Fruit fly (Drosophila melanogaster) whole organism, prepupa: Measurements from ENCODE around the gene Vha16-2.
A peak's percentile ranks its signal among the peaks of the same experiment; 100 is the strongest.

Experiments used
- Blimp-1 ChIP-seq: fragments of 200-800 bp; sonication (Bioruptor generic); optimal IDR thresholded peaks from 3 replicates; lab custom pipeline; 2017; ENCODE audit warnings: missing biosample characterization, missing genetic modification characterization, mild to moderate bottlenecking, moderate library complexity, missing genetic modification reagents
- CG10631 ChIP-seq: fragments of 200-800 bp; sonication (Bioruptor generic); optimal IDR thresholded peaks from 2 replicates; lab custom pipeline; 2016; ENCODE audit warnings: missing biosample characterization, missing genetic modification characterization
- CG11294 ChIP-seq: fragments of 200-800 bp; sonication (Bioruptor generic); IDR thresholded peaks from 2 replicates; pipeline ENCODE4 v1.3.6; 2022; ENCODE audit warnings: missing biosample characterization, missing genetic modification characterization
- CG11762 ChIP-seq: fragments of 200-800 bp; sonication (Bioruptor generic); optimal IDR thresholded peaks from 3 replicates; lab custom pipeline; 2016; ENCODE audit warnings: missing biosample characterization, missing genetic modification characterization; ENCODE audit not compliant: insufficient read depth
- CG15336 ChIP-seq: fragments of 200-800 bp; sonication (Bioruptor generic); IDR thresholded peaks from 2 replicates; pipeline ENCODE4 v1.3.6; 2022; ENCODE audit warnings: missing biosample characterization, missing genetic modification characterization
- CG1621 ChIP-seq: fragments of 200-800 bp; sonication (Bioruptor generic); optimal IDR thresholded peaks from 3 replicates; lab custom pipeline; 2018; ENCODE audit warnings: missing biosample characterization, mild to moderate bottlenecking, missing genetic modification characterization
- CG16779 ChIP-seq: fragments of 200-800 bp; sonication (Bioruptor generic); optimal IDR thresholded peaks from 3 replicates; lab custom pipeline; 2017; ENCODE audit warnings: missing biosample characterization, mild to moderate bottlenecking, missing genetic modification characterization
- CG3032 ChIP-seq: fragments of 200-800 bp; optimal IDR thresholded peaks from 2 replicates; lab custom pipeline; 2019; ENCODE audit warnings: missing biosample characterization, mild to moderate bottlenecking, missing genetic modification characterization, moderate library complexity
- CG31627 ChIP-seq: fragments of 200-800 bp; sonication (Bioruptor generic); optimal IDR thresholded peaks from 3 replicates; lab custom pipeline; 2016; ENCODE audit warnings: missing biosample characterization, missing genetic modification characterization
- CG32006 ChIP-seq: fragments of 200-800 bp; sonication (Bioruptor generic); optimal IDR thresholded peaks from 3 replicates; lab custom pipeline; 2017; ENCODE audit warnings: missing biosample characterization, mild to moderate bottlenecking, missing genetic modification characterization
- CG34406 ChIP-seq: fragments of 200-800 bp; sonication (Bioruptor generic); optimal IDR thresholded peaks from 3 replicates; lab custom pipeline; 2016; ENCODE audit warnings: missing biosample characterization, missing genetic modification characterization
- CG3919 ChIP-seq: fragments of 200-800 bp; sonication (Bioruptor generic); optimal IDR thresholded peaks from 3 replicates; lab custom pipeline; 2016; ENCODE audit warnings: missing biosample characterization, missing genetic modification characterization
- CG4318 ChIP-seq: fragments of 200-800 bp; sonication (Bioruptor generic); optimal IDR thresholded peaks from 3 replicates; lab custom pipeline; 2017; ENCODE audit warnings: missing biosample characterization, mild to moderate bottlenecking, missing genetic modification characterization
- CG6276 ChIP-seq: fragments of 200-800 bp; sonication (Bioruptor generic); optimal IDR thresholded peaks from 2 replicates; lab custom pipeline; 2017; ENCODE audit warnings: missing biosample characterization, mild to moderate bottlenecking, missing genetic modification characterization
- CG6808 ChIP-seq: fragments of 200-800 bp; sonication (Bioruptor generic); optimal IDR thresholded peaks from 3 replicates; lab custom pipeline; 2017; ENCODE audit warnings: missing biosample characterization, missing genetic modification characterization, mild to moderate bottlenecking, moderate library complexity, missing genetic modification reagents
- CG6854 ChIP-seq: fragments of 200-800 bp; sonication (Bioruptor generic); optimal IDR thresholded peaks from 2 replicates; lab custom pipeline; 2017; ENCODE audit warnings: missing biosample characterization, mild to moderate bottlenecking, missing genetic modification characterization
- CG7368 ChIP-seq: fragments of 200-800 bp; sonication (Bioruptor generic); optimal IDR thresholded peaks from 3 replicates; lab custom pipeline; 2016; ENCODE audit warnings: missing biosample characterization, missing genetic modification characterization
- CG8119 ChIP-seq: fragments of 200-800 bp; sonication (Bioruptor generic); IDR thresholded peaks from 3 replicates; pipeline ENCODE4 v1.3.6; 2022; ENCODE audit warnings: missing biosample characterization, missing genetic modification characterization
- CG8319 ChIP-seq: fragments of 200-800 bp; sonication (Bioruptor generic); optimal IDR thresholded peaks from 3 replicates; lab custom pipeline; 2016; ENCODE audit warnings: missing biosample characterization, missing genetic modification characterization
- CG9139 ChIP-seq: fragments of 200-800 bp; sonication (Bioruptor generic); optimal IDR thresholded peaks from 3 replicates; lab custom pipeline; 2017; ENCODE audit warnings: missing biosample characterization, mild to moderate bottlenecking, missing genetic modification characterization
- Eip75B ChIP-seq: fragments of 200-800 bp; sonication (Bioruptor generic); optimal IDR thresholded peaks from 3 replicates; lab custom pipeline; 2016; ENCODE audit warnings: missing biosample characterization, missing genetic modification characterization
- Eip78C ChIP-seq: fragments of 200-800 bp; sonication (Bioruptor generic); peaks from one replicate; lab custom pipeline; 2016; ENCODE audit warnings: missing biosample characterization, missing genetic modification characterization
- Eip93F ChIP-seq: fragments of 200-800 bp; sonication (Bioruptor generic); optimal IDR thresholded peaks from 2 replicates; lab custom pipeline; 2016; ENCODE audit warnings: missing biosample characterization, mild to moderate bottlenecking, missing genetic modification characterization
- Ets21C ChIP-seq: fragments of 200-800 bp; sonication (Bioruptor generic); optimal IDR thresholded peaks from 3 replicates; lab custom pipeline; 2016; ENCODE audit warnings: missing biosample characterization, missing genetic modification characterization
- Ets96B ChIP-seq: fragments of 200-800 bp; optimal IDR thresholded peaks from 2 replicates; lab custom pipeline; 2019; ENCODE audit warnings: missing biosample characterization, mild to moderate bottlenecking, missing genetic modification characterization, moderate library complexity
- Hr38 ChIP-seq: sonication (Bioruptor generic); optimal IDR thresholded peaks from 2 replicates; lab custom pipeline; 2016; ENCODE audit warnings: missing biosample characterization, missing genetic modification characterization
- Hr39 ChIP-seq: fragments of 200-800 bp; sonication (Bioruptor generic); optimal IDR thresholded peaks from 2 replicates; lab custom pipeline; 2016; ENCODE audit warnings: missing biosample characterization, missing genetic modification characterization
- Hr4 ChIP-seq: fragments of 200-800 bp; sonication (Bioruptor generic); optimal IDR thresholded peaks from 3 replicates; lab custom pipeline; 2016; ENCODE audit warnings: missing biosample characterization, missing genetic modification characterization
- Lpt ChIP-seq: fragments of 200-800 bp; sonication (Bioruptor generic); optimal IDR thresholded peaks from 3 replicates; lab custom pipeline; 2016; ENCODE audit warnings: missing biosample characterization, missing genetic modification characterization
- Met ChIP-seq: fragments of 200-800 bp; sonication (Bioruptor generic); optimal IDR thresholded peaks from 3 replicates; lab custom pipeline; 2016; ENCODE audit warnings: missing biosample characterization, missing genetic modification characterization
- OdsH ChIP-seq: fragments of 200-800 bp; sonication (Bioruptor generic); optimal IDR thresholded peaks from 3 replicates; lab custom pipeline; 2016; ENCODE audit warnings: missing biosample characterization, missing genetic modification characterization
- Sox102F ChIP-seq: fragments of 200-800 bp; sonication (Bioruptor generic); optimal IDR thresholded peaks from 2 replicates; lab custom pipeline; 2016; ENCODE audit warnings: missing biosample characterization, mild to moderate bottlenecking, missing genetic modification characterization
- Sox14 ChIP-seq: fragments of 200-800 bp; sonication (Bioruptor generic); optimal IDR thresholded peaks from 3 replicates; lab custom pipeline; 2016; ENCODE audit warnings: missing biosample characterization, missing genetic modification characterization
- Sox15 ChIP-seq: fragments of 200-800 bp; sonication (Bioruptor generic); optimal IDR thresholded peaks from 3 replicates; lab custom pipeline; 2016; ENCODE audit warnings: missing biosample characterization, missing genetic modification characterization
- achi ChIP-seq: fragments of 200-800 bp; sonication (Bioruptor generic); optimal IDR thresholded peaks from 3 replicates; lab custom pipeline; 2016; ENCODE audit warnings: missing biosample characterization, missing genetic modification characterization
- acj6 ChIP-seq: fragments of 200-800 bp; sonication (Bioruptor generic); optimal IDR thresholded peaks from 3 replicates; lab custom pipeline; 2016; ENCODE audit warnings: missing biosample characterization, missing genetic modification characterization
- dac ChIP-seq: fragments of 200-800 bp; sonication (Bioruptor generic); optimal IDR thresholded peaks from 2 replicates; lab custom pipeline; 2017; ENCODE audit warnings: missing biosample characterization, mild to moderate bottlenecking, missing genetic modification characterization
- eg ChIP-seq: fragments of 200-800 bp; sonication (Bioruptor generic); IDR thresholded peaks from 3 replicates; pipeline ENCODE4 v1.3.6; 2022; ENCODE audit warnings: missing biosample characterization, missing genetic modification characterization
- fd59A ChIP-seq: fragments of 200-800 bp; sonication (Bioruptor generic); optimal IDR thresholded peaks from 2 replicates; lab custom pipeline; 2017; ENCODE audit warnings: missing biosample characterization, mild to moderate bottlenecking, missing genetic modification characterization, missing genetic modification reagents
- fd85E ChIP-seq: fragments of 200-800 bp; sonication (Bioruptor generic); optimal IDR thresholded peaks from 3 replicates; lab custom pipeline; 2016; ENCODE audit warnings: missing biosample characterization, missing genetic modification characterization
- fkh ChIP-seq: fragments of 200-800 bp; sonication (Bioruptor generic); optimal IDR thresholded peaks from 3 replicates; lab custom pipeline; 2017; ENCODE audit warnings: missing biosample characterization, mild to moderate bottlenecking, missing genetic modification characterization, moderate library complexity
- lz ChIP-seq: fragments of 200-800 bp; sonication (Bioruptor generic); optimal IDR thresholded peaks from 3 replicates; lab custom pipeline; 2016; ENCODE audit warnings: missing biosample characterization, missing genetic modification characterization
- net ChIP-seq: fragments of 200-800 bp; sonication (Bioruptor generic); optimal IDR thresholded peaks from 3 replicates; lab custom pipeline; 2016; ENCODE audit warnings: missing biosample characterization, missing genetic modification characterization
- pdm3 ChIP-seq: fragments of 200-800 bp; sonication (Bioruptor generic); optimal IDR thresholded peaks from 3 replicates; lab custom pipeline; 2016; ENCODE audit warnings: missing biosample characterization, missing genetic modification characterization
- spab ChIP-seq: fragments of 200-800 bp; sonication (Bioruptor generic); optimal IDR thresholded peaks from 2 replicates; lab custom pipeline; 2017; ENCODE audit warnings: missing biosample characterization, mild to moderate bottlenecking, missing genetic modification characterization, missing genetic modification reagents
- ss ChIP-seq, 2 experiments: fragments of 200-800 bp; sonication (Bioruptor generic); optimal IDR thresholded peaks; 2 replicates in 1 of 2; 3 replicates in 1 of 2; lab custom pipeline; 2017 to 2018; ENCODE audit warnings: mild to moderate bottlenecking in 2 of 2, missing biosample characterization in 2 of 2, missing genetic modification characterization in 2 of 2, moderate library complexity in 1 of 2
- svp ChIP-seq: fragments of 200-800 bp; sonication (Bioruptor generic); peaks from one replicate; lab custom pipeline; 2016; ENCODE audit warnings: missing biosample characterization, missing genetic modification characterization

The Vha16-2 gene

DNA sequence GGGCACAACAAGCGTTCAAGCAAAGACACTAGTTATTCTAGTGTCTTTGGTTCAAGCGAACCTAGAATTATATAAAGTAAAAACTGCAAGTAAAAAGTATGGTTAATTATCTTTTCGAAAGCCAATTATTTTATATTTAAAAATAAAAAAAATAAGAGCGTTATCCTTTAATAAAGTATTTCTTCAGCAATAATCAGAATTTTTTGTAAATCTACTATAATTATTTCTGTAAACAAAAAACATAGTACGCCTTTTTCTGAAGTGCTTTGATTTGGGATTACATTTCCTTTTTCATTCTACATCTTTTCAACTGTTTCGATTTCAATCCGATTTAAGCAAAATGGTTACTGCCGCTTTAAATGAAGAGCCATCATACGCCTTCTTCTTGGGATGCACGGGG lies at the start of gene Vha16-2:
Gene Vha16-2, plus strand, starts transcription at position 301 of the 400 bp plus-strand sequence.
- TF ChIP-seq CG6276 (GFP tag; lab: Kevin White, UChicago) (no peak), CG6808 (no peak), Ets96B (no peak), eg (no peak), CG32006 (GFP tag; lab: Kevin White, UChicago) (no peak), CG8319 (GFP tag; lab: Kevin White, UChicago) (no peak), CG7368 (no peak), CG4318 (GFP tag; lab: Kevin White, UChicago) (no peak), Sox15 (no peak), Eip78C (GFP tag; lab: Kevin White, UChicago) (no peak), CG11762 (GFP tag; lab: Kevin White, UChicago) (no peak), spab (no peak), CG8119 (no peak), Eip75B (GFP tag; lab: Kevin White, UChicago) (no peak), fkh (GFP tag; lab: Kevin White, UChicago) (no peak), pdm3 (GFP tag; lab: Kevin White, UChicago) (no peak)
- TF ChIP-seq, all 60 proteins: peak for 0

DNA sequence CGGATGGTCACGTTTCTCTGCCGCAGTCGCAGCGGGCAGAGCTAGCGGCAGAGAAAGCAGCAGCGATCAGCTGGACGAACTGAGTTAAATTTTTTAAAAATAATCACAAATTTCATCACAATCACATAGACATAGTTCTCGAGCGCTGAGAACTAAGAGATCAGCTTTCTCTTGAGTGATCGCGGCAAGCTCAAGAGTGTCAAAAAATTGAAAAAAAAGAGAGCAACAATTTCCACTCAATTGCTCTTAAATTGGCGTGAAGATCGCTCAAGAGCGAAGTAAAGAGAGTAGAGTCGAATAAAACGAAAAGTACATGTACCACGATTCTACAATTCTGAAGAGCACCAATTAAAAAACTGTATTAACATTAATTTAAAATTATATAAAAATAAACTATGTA lies 46.4 kb upstream of the Vha16-2 start:
- TF ChIP-seq ss (GFP tag; optimal IDR thresholded peaks at IDR 0.05; lab: Kevin White, UChicago), result no peak
- 0 out of 3 replicates have a peak, but pooled peaks have one; percentile 18 for TF ChIP-seq CG8119

DNA sequence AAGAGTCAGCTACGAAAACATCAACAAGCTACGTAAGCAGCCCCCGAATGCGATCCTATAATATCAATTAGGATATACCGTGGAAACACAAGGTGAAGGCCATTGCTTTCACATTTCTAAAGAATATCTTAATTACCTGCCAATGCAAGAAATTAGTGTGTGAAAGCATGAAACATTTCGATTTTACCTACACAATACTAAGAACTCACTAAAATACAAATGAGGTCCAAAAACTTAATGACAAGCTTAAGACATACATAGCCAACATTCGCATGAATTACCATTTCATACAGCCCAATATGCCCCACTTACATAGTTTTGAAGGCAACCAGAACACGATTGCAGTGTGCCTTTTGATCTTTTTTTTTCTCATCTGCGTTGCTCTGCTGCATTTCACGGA lies 45.1 kb upstream of the Vha16-2 start:
- TF ChIP-seq CG3919, result peak; percentile 40
- peak; percentile 59 for TF ChIP-seq CG4318 (GFP tag; lab: Kevin White, UChicago)
- TF ChIP-seq CG7368, result peak; percentile 5
- no peak for TF ChIP-seq Blimp-1 (GFP tag; lab: Kevin White, UChicago)
- no peak for TF ChIP-seq Ets21C (GFP tag; lab: Kevin White, UChicago)
- TF ChIP-seq pdm3 (GFP tag; lab: Kevin White, UChicago), result peak; percentile 59
- TF ChIP-seq fd59A (GFP tag; lab: Kevin White, UChicago), result peak; percentile 52
- TF ChIP-seq CG31627 (GFP tag; lab: Kevin White, UChicago), result no peak
- peak; percentile 48; the same call in 1 of the 2 replicates for TF ChIP-seq CG11294 (GFP tag; lab: Robert Waterston, UW)
- no peak for TF ChIP-seq Sox102F (GFP tag; lab: Kevin White, UChicago)
- no peak for TF ChIP-seq Met
- TF ChIP-seq achi (GFP tag; lab: Kevin White, UChicago), result peak; percentile 53
- no peak for TF ChIP-seq lz
- TF ChIP-seq svp (GFP tag; lab: Kevin White, UChicago), result peak; percentile 5
- peak; percentile 11 for TF ChIP-seq CG1621 (tag; lab: Kevin White, UChicago)
- TF ChIP-seq fkh (GFP tag; lab: Kevin White, UChicago), result no peak
- peak in 1 of 2 experiments; percentile 8 for TF ChIP-seq ss (GFP tag; optimal IDR thresholded peaks at IDR 0.05; lab: Kevin White, UChicago)
- peak; percentile 79 for TF ChIP-seq Eip78C (GFP tag; lab: Kevin White, UChicago)
- TF ChIP-seq fd85E (GFP tag; lab: Kevin White, UChicago), result no peak
- peak; percentile 14 for TF ChIP-seq Hr39 (GFP tag; lab: Kevin White, UChicago)
- TF ChIP-seq dac (GFP tag; lab: Kevin White, UChicago), result peak; percentile 52
- peak; percentile 78 for TF ChIP-seq CG15336
- peak; percentile 31 for TF ChIP-seq acj6 (GFP tag; lab: Kevin White, UChicago)
- no peak for TF ChIP-seq CG9139 (GFP tag; lab: Kevin White, UChicago)
- no peak for TF ChIP-seq Sox15
- peak; percentile 2 for TF ChIP-seq CG16779 (tag; lab: Kevin White, UChicago)
- peak; percentile 66 for TF ChIP-seq Hr4 (GFP tag; lab: Kevin White, UChicago)
- peak; percentile 33 for TF ChIP-seq Eip75B (GFP tag; lab: Kevin White, UChicago)
- TF ChIP-seq CG8119, result peak; percentile 68
- TF ChIP-seq CG34406 (GFP tag; lab: Kevin White, UChicago), result no peak
- TF ChIP-seq OdsH (GFP tag; lab: Kevin White, UChicago), result peak; percentile 55
- TF ChIP-seq CG11762 (GFP tag; lab: Kevin White, UChicago), result no peak
- peak; percentile 50 for TF ChIP-seq Ets96B
- TF ChIP-seq CG10631, result peak; percentile 59
- TF ChIP-seq CG6808, result peak; percentile 27
- TF ChIP-seq CG3032, result peak; percentile 46
- no peak for TF ChIP-seq CG6854 (GFP tag; lab: Kevin White, UChicago)
- TF ChIP-seq Lpt (GFP tag; lab: Kevin White, UChicago), result peak; percentile 53
- TF ChIP-seq Hr38 (GFP tag; lab: Kevin White, UChicago), result no peak
- no peak for TF ChIP-seq Eip93F
- peak; percentile 36 for TF ChIP-seq Sox14 (GFP tag; lab: Kevin White, UChicago)
- peak; percentile 21 for TF ChIP-seq net (GFP tag; lab: Kevin White, UChicago)
